Fruit fly (Drosophila melanogaster) whole organism, pupa: ENCODE measurements around the gene CG13609.

Experiments
- CG17806 ChIP-seq: fragments of 200-800 bp; sonication (Bioruptor generic); optimal IDR thresholded peaks from 2 replicates; lab custom pipeline; 2018; ENCODE audit warnings: missing biosample characterization, mild to moderate bottlenecking, missing genetic modification characterization, moderate library complexity
- CG9948 ChIP-seq: fragments of 200-800 bp; sonication (Bioruptor generic); optimal IDR thresholded peaks from 2 replicates; lab custom pipeline; 2018; ENCODE audit warnings: missing biosample characterization, mild to moderate bottlenecking, missing genetic modification characterization, moderate library complexity
- EcR ChIP-seq: fragments of 200-800 bp; sonication (Bioruptor generic); optimal IDR thresholded peaks from 3 replicates; lab custom pipeline; 2019; ENCODE audit warnings: missing biosample characterization, missing genetic modification characterization, mild to moderate bottlenecking, moderate library complexity, missing genetic modification reagents
- Snoo ChIP-seq: fragments of 200-800 bp; sonication (Bioruptor generic); optimal IDR thresholded peaks from 3 replicates; lab custom pipeline; 2017; ENCODE audit warnings: missing biosample characterization, mild to moderate bottlenecking, missing genetic modification characterization, inconsistent platforms

DNA sequence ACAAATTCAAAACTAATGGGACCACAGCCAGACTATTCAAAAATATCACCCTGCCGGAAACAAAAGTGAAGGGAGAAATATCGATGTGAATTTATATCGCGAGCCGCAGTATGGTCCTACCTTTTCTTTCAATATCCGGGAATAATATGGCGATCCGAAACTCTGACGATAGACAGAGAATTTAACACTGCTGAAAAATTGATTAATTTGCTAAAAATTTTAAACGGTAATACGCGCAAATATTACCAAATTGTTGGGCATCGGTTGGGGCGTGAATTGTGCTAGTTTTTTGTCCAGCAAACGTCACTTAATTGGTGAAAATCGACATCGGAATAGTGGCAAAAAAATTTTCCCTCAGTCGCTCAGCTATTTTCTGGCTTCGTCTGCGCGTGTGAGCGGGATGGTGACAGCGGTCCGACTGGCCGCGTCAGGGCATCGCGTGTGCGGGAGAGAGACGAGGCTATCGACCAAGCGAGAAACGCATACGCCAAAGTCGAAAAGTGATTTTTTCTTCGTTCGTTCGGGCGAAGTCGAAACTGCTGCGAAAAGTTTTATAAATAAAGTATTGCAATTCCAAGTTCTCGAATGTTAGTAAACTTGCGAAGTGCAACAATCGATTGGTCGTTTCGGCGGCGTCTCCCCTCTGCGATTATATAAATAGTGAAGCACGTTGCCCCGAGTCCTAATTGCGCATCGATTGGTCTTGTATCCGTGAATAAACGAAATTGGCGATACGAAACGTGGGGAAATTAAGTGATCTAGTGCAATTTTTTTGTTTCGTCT lies 3.8 kb downstream of the CG13609 start, which contains the start of gene mask:
- TF ChIP-seq EcR (GFP tag; lab: Kevin White, UChicago) (no peak), Snoo (peak; percentile 81), CG17806 (tag; lab: Kevin White, UChicago) (no peak), CG9948 (tag; lab: Kevin White, UChicago) (no peak)
